Worm (Caenorhabditis elegans) whole organism, early embryonic: ENCODE results near the gene mfsd-11.

Experiments used
- B0310.2 ChIP-seq: sonication (generic microtip); optimal IDR thresholded peaks from 2 replicates; lab custom pipeline; 2016; ENCODE audit warnings: mild to moderate bottlenecking, missing genetic modification characterization, missing compliant biosample characterization
- F13C5.2 ChIP-seq: sonication (generic microtip); optimal IDR thresholded peaks from 2 replicates; lab custom pipeline; 2017; ENCODE audit warnings: mild to moderate bottlenecking, missing genetic modification characterization, inconsistent platforms, missing compliant biosample characterization
- aly-1 ChIP-seq: sonication (generic microtip); optimal IDR thresholded peaks from 2 replicates; lab custom pipeline; 2016; ENCODE audit warnings: missing genetic modification characterization, missing compliant biosample characterization
- ama-1 ChIP-seq: fragments of 150-350 bp; optimal IDR thresholded peaks from 2 replicates; lab custom pipeline; 2014
- ceh-13 ChIP-seq: fragments of 200-800 bp; sonication (Bioruptor generic); optimal IDR thresholded peaks from 2 replicates; lab custom pipeline; 2018; ENCODE audit warnings: mild to moderate bottlenecking, missing genetic modification characterization, missing compliant biosample characterization
- flt-1 ChIP-seq: fragments of 200-800 bp; sonication (Bioruptor generic); IDR thresholded peaks from 2 replicates; pipeline ENCODE4 v1.3.6; 2022; ENCODE audit warnings: missing genetic modification characterization, missing compliant biosample characterization
- hmbx-1 ChIP-seq: sonication (generic microtip); optimal IDR thresholded peaks from 2 replicates; lab custom pipeline; 2016; ENCODE audit warnings: mild to moderate bottlenecking, missing genetic modification characterization, missing compliant biosample characterization
- hmg-4 ChIP-seq: fragments of 200-800 bp; sonication (Bioruptor generic); optimal IDR thresholded peaks from 2 replicates; lab custom pipeline; 2018; ENCODE audit warnings: mild to moderate bottlenecking, missing genetic modification characterization, missing compliant biosample characterization
- pes-1 ChIP-seq: fragments of 200-800 bp; sonication (Bioruptor generic); IDR thresholded peaks from 2 replicates; pipeline ENCODE4 v1.3.6; 2022; ENCODE audit warnings: missing genetic modification reagents, missing genetic modification characterization, missing compliant biosample characterization
- scrt-1 ChIP-seq: fragments of 200-800 bp; sonication (Bioruptor generic); IDR thresholded peaks from 2 replicates; pipeline ENCODE4 v1.3.6; 2022; ENCODE audit warnings: missing genetic modification characterization, missing compliant biosample characterization
- sea-1 ChIP-seq: fragments of 200-800 bp; sonication (Bioruptor generic); conservative IDR thresholded peaks from 2 replicates; pipeline ENCODE4 v1.3.6; 2022; ENCODE audit warnings: missing genetic modification characterization, missing compliant biosample characterization
- tbx-11 ChIP-seq: fragments of 200-800 bp; sonication (Bioruptor generic); IDR thresholded peaks from 2 replicates; pipeline ENCODE4 v1.3.6; 2022; ENCODE audit warnings: missing genetic modification characterization, missing compliant biosample characterization
- tra-4 ChIP-seq: sonication (generic microtip); optimal IDR thresholded peaks from 2 replicates; lab custom pipeline; 2017; ENCODE audit warnings: missing genetic modification characterization, missing compliant biosample characterization

DNA sequence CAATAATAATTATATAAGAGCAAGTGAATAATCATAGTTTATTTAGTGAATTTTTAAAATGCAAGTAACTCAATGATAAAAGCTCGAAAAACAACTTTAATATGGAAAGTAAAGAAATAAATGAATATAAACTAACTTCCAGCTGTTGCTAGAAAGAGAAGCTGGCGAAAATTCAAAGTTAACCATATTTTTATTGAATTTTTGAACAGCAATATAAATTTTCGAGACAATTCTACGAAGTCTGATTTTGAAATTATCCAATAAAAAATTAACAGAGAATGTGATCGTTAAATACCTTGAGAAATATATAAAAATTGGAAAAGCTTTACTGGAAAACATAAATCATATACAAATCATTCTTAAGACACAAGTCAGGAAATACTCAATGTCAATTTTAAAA lies 32.7 kb upstream of the mfsd-11 start:
- no peak for TF ChIP-seq ama-1 (lab: Kevin White, UChicago)
- no peak for TF ChIP-seq sea-1 (GFP tag; lab: Robert Waterston, UW)
- no peak for TF ChIP-seq tbx-11
- TF ChIP-seq aly-1 (tag; lab: Kevin White, UChicago) = no peak
- TF ChIP-seq scrt-1 (GFP tag; lab: Robert Waterston, UW) = no peak
- no peak for TF ChIP-seq B0310.2 (tag; lab: Kevin White, UChicago)
- TF ChIP-seq hmg-4 (GFP tag; lab: Kevin White, UChicago) = no peak
- TF ChIP-seq flt-1 = no peak
- TF ChIP-seq hmbx-1 (tag; lab: Kevin White, UChicago) = no peak
- TF ChIP-seq tra-4 (tag; lab: Kevin White, UChicago) = no peak
- no peak for TF ChIP-seq pes-1
- TF ChIP-seq ceh-13 (GFP tag; lab: Kevin White, UChicago) = no peak
- no peak for TF ChIP-seq F13C5.2
